Worm (Caenorhabditis elegans) whole organism, L4/young adult: ENCODE results near the gene F13D12.3.

Source experiments
- W03F9.2 ChIP-seq: fragments of 150-350 bp; optimal IDR thresholded peaks from 2 replicates; lab custom pipeline; 2014; ENCODE audit warnings: missing biosample characterization, missing genetic modification characterization
- dao-5 ChIP-seq: sonication (generic microtip); optimal IDR thresholded peaks from 2 replicates; lab custom pipeline; 2016; ENCODE audit warnings: missing genotype, missing genetic modification characterization, moderate library complexity, missing compliant biosample characterization
- him-1 ChIP-seq: sonication (generic microtip); optimal IDR thresholded peaks from 2 replicates; lab custom pipeline; 2016; ENCODE audit warnings: missing genotype, missing genetic modification reagents, missing genetic modification characterization, missing compliant biosample characterization

DNA sequence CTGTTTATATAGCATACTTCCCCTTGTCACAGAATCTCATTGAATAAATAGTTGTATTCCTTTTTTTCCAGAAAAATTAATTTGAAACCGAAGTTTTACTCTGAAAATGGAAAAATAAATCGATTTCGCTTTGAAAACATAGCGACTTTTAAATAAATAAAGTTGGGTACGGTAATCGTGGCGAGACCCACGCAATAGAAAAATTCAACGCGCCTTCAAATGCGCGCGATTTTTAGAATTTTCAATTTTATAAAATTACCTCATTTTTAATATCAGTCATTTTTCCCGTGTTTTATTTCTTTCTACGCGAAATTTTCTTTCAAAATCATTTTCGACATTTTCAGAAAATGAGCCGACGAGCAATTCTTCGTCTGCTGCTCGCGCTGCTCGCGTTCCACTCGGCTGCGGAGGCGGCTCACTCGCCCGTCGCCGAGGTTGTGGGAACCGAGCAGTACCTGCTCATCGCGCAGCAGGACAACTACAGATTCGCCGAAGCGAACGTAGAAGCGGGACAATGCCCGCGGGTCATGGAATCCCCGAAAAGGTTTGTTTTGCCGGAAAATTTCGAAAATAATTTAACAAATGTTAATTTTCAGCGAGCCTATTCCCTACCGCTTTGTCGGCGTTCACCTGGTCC is 6.4 kb downstream of the F13D12.3 start, which contains the start of gene F13D12.5:
- no peak for TF ChIP-seq him-1 (tag; lab: Kevin White, UChicago)
- no peak for TF ChIP-seq dao-5 (tag; lab: Kevin White, UChicago)
- peak; percentile 38 for TF ChIP-seq W03F9.2
